Worm (Caenorhabditis elegans): Measurements from ENCODE around the gene clec-1.

The clec-1 gene

DNA sequence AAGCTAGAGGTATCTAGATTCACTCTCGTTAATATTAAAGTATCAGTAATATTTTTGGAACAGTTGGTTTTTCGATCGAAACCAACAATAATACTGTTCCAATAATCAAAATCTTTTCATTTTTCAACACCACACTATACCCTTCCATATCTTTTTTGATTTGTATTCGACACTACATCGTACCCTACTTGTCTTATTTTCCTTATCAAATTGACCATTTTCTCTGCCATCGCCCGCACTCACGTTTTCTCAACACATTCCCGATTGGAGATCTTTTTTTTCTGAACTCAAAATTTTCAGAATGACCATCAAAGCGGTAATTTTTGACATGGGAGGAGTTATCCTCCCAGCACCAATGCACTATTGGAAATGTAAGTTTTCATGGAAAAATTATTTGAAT lies 47.6 kb downstream of the clec-1 start, which contains the start of gene acds-10:
Gene acds-10 (plus strand): TSS at position 301 of the 400 bp plus-strand sequence.
- TF ChIP-seq ceh-82 (tag; optimal IDR thresholded peaks at IDR 0.05) (no peak), sea-2 (GFP tag; optimal IDR thresholded peaks at IDR 0.05) (no peak), elt-2 (tag; optimal IDR thresholded peaks at IDR 0.05) (peak; percentile 31), pqm-1 (tag; optimal IDR thresholded peaks at IDR 0.05) (peak; percentile 36)

Measured in whole organism, L3 larva.